Worm (Caenorhabditis elegans) whole organism, early embryonic: ENCODE results near the gene R03H10.7.

Source experiments
- B0310.2 ChIP-seq: sonication (generic microtip); optimal IDR thresholded peaks from 2 replicates; lab custom pipeline; 2016; ENCODE audit warnings: mild to moderate bottlenecking, missing genetic modification characterization, missing compliant biosample characterization
- F13C5.2 ChIP-seq: sonication (generic microtip); optimal IDR thresholded peaks from 2 replicates; lab custom pipeline; 2017; ENCODE audit warnings: mild to moderate bottlenecking, missing genetic modification characterization, inconsistent platforms, missing compliant biosample characterization
- aly-1 ChIP-seq: sonication (generic microtip); optimal IDR thresholded peaks from 2 replicates; lab custom pipeline; 2016; ENCODE audit warnings: missing genetic modification characterization, missing compliant biosample characterization
- ama-1 ChIP-seq: fragments of 150-350 bp; optimal IDR thresholded peaks from 2 replicates; lab custom pipeline; 2014
- ceh-13 ChIP-seq: fragments of 200-800 bp; sonication (Bioruptor generic); optimal IDR thresholded peaks from 2 replicates; lab custom pipeline; 2018; ENCODE audit warnings: mild to moderate bottlenecking, missing genetic modification characterization, missing compliant biosample characterization
- ceh-36 ChIP-seq: sonication (generic microtip); optimal IDR thresholded peaks from 2 replicates; lab custom pipeline; 2016; ENCODE audit warnings: missing genetic modification characterization, inconsistent platforms, missing compliant biosample characterization
- ets-7 ChIP-seq: sonication (generic microtip); optimal IDR thresholded peaks from 2 replicates; lab custom pipeline; 2016; ENCODE audit warnings: missing genotype, missing genetic modification characterization, missing compliant biosample characterization
- flt-1 ChIP-seq: fragments of 200-800 bp; sonication (Bioruptor generic); IDR thresholded peaks from 2 replicates; pipeline ENCODE4 v1.3.6; 2022; ENCODE audit warnings: missing genetic modification characterization, missing compliant biosample characterization
- hmbx-1 ChIP-seq: sonication (generic microtip); optimal IDR thresholded peaks from 2 replicates; lab custom pipeline; 2016; ENCODE audit warnings: mild to moderate bottlenecking, missing genetic modification characterization, missing compliant biosample characterization
- hmg-4 ChIP-seq: fragments of 200-800 bp; sonication (Bioruptor generic); optimal IDR thresholded peaks from 2 replicates; lab custom pipeline; 2018; ENCODE audit warnings: mild to moderate bottlenecking, missing genetic modification characterization, missing compliant biosample characterization
- hnd-1 ChIP-seq: sonication (generic microtip); optimal IDR thresholded peaks from 2 replicates; lab custom pipeline; 2016; ENCODE audit warnings: missing genetic modification characterization, missing compliant biosample characterization
- pes-1 ChIP-seq: fragments of 200-800 bp; sonication (Bioruptor generic); IDR thresholded peaks from 2 replicates; pipeline ENCODE4 v1.3.6; 2022; ENCODE audit warnings: missing genetic modification reagents, missing genetic modification characterization, missing compliant biosample characterization
- scrt-1 ChIP-seq: fragments of 200-800 bp; sonication (Bioruptor generic); IDR thresholded peaks from 2 replicates; pipeline ENCODE4 v1.3.6; 2022; ENCODE audit warnings: missing genetic modification characterization, missing compliant biosample characterization
- sea-1 ChIP-seq: fragments of 200-800 bp; sonication (Bioruptor generic); conservative IDR thresholded peaks from 2 replicates; pipeline ENCODE4 v1.3.6; 2022; ENCODE audit warnings: missing genetic modification characterization, missing compliant biosample characterization
- tbx-11 ChIP-seq: fragments of 200-800 bp; sonication (Bioruptor generic); IDR thresholded peaks from 2 replicates; pipeline ENCODE4 v1.3.6; 2022; ENCODE audit warnings: missing genetic modification characterization, missing compliant biosample characterization
- tbx-37 ChIP-seq: fragments of 200-800 bp; sonication (Bioruptor generic); conservative IDR thresholded peaks from 2 replicates; pipeline ENCODE4 v1.3.6; 2022; ENCODE audit warnings: missing genetic modification reagents, missing genetic modification characterization, missing compliant biosample characterization
- tra-4 ChIP-seq: sonication (generic microtip); optimal IDR thresholded peaks from 2 replicates; lab custom pipeline; 2017; ENCODE audit warnings: missing genetic modification characterization, missing compliant biosample characterization

The R03H10.7 gene

DNA sequence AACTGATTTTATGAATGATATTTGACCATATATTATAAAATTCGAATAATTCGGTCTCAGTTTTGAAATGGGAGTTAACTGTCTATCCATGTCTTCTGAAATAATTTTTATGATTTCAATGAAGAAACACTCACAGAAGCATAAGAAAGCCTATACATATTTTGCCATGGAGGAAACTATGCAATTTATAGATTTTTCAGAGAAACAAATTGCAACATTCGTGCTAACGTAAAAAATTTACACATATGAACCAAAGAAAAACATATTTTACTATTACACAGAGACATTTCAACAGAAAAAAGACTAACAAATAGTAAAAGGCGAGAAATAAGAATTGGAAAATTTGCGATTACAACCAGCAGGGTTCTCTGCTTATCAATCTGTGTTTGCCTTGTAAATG is at the start of gene R03H10.7:
Gene R03H10.7 (minus strand): TSS at position 101 of the 400 bp plus-strand sequence.
- no peak for TF ChIP-seq B0310.2 (tag; lab: Kevin White, UChicago)
- TF ChIP-seq hmg-4 (GFP tag; lab: Kevin White, UChicago): no peak
- no peak for TF ChIP-seq F13C5.2 (tag; lab: Kevin White, UChicago)

DNA sequence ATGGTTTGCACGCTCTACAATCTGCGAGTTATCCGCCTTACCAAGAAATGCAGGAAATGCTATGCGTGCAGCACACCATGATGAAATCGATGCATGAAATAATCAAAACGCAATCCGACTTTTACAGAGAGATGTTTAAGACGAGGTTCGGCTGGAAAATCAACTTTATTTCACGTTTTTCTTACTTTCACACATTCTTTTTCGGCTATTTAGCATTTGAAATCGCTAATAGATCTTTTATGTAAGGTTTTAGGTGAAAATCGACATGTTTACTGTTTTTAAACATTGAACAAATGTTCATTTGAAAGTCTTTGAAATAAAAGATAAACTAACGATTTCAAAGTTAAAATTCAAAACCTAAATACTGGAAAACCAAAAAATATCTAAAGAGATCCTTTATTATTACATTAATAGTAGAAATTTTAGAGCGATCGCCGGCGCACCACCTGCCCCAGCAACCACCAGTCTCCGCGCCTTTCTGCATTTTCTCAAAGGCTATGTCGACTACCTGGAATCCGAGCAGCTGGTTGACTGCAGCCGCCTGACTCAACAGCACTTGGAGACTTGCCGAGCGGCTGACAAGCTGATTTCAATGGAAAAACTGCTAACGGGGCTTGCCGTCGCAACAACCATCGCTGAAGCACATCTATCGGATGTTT is 49.5 kb upstream of the R03H10.7 start:
- no peak for TF ChIP-seq ceh-36
- TF ChIP-seq ceh-13 (GFP tag; lab: Kevin White, UChicago): no peak
- TF ChIP-seq flt-1: no peak
- TF ChIP-seq tbx-37 (GFP tag; lab: Robert Waterston, UW): no peak
- TF ChIP-seq scrt-1 (GFP tag; lab: Robert Waterston, UW): no peak
- no peak for TF ChIP-seq tra-4 (tag; lab: Kevin White, UChicago)
- TF ChIP-seq ama-1 (lab: Kevin White, UChicago): no peak
- no peak for TF ChIP-seq B0310.2 (tag; lab: Kevin White, UChicago)
- no peak for TF ChIP-seq tbx-11 (GFP tag; lab: Robert Waterston, UW)
- TF ChIP-seq sea-1 (GFP tag; lab: Robert Waterston, UW): no peak
- no peak for TF ChIP-seq ets-7
- no peak for TF ChIP-seq hnd-1
- TF ChIP-seq hmg-4 (GFP tag; lab: Kevin White, UChicago): no peak

DNA sequence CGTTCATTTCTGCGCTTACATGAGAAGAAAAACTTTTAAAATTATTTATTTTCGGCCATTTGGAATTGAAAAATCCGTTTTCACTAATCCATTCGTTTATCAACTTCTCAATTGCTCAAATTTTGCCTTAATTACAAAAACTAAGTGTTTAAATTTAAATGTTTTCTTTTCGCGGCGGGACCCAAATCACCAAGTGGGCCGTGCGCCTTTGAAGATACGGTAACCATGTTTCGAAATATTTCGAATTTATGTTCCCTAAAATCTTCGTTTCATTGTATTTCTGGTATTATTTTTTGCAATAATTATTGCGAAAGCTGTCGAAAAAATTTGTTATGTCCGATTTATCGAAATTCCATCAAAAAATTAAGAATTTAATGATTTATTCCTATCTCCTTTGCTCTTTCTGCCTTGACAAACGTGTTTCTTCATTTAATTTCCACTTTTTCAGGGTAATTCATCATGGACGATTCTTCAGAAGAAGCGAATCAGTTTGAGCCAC is 47.9 kb upstream of the R03H10.7 start, which contains the start of gene C16A11.4:
Gene C16A11.4 (plus strand): TSS at position 449 of the 499 bp plus-strand sequence.
- no peak for TF ChIP-seq flt-1
- no peak for TF ChIP-seq sea-1 (GFP tag; lab: Robert Waterston, UW)
- no peak for TF ChIP-seq ama-1 (lab: Kevin White, UChicago)
- no peak for TF ChIP-seq ceh-13 (GFP tag; lab: Kevin White, UChicago)
- TF ChIP-seq hmg-4 (GFP tag; lab: Kevin White, UChicago): no peak
- TF ChIP-seq hnd-1: no peak

- TF ChIP-seq F13C5.2 (tag; lab: Kevin White, UChicago) (no peak), pes-1 (GFP tag; lab: Robert Waterston, UW) (no peak), tbx-37 (GFP tag; lab: Robert Waterston, UW) (no peak), scrt-1 (GFP tag; lab: Robert Waterston, UW) (no peak)
Measured at ce11 chrII:4222983-4223382, 44.2 kb upstream of the R03H10.7 start, which contains the start of gene C16A11.5. TSS of gene C16A11.5 (plus strand) at chrII:4223305.

- TF ChIP-seq aly-1 (no peak), F13C5.2 (tag; lab: Kevin White, UChicago) (no peak), sea-1 (GFP tag; lab: Robert Waterston, UW) (no peak), pes-1 (GFP tag; lab: Robert Waterston, UW) (no peak), flt-1 (no peak), ceh-36 (no peak), tra-4 (tag; lab: Kevin White, UChicago) (no peak), tbx-37 (GFP tag; lab: Robert Waterston, UW) (no peak), hmbx-1 (no peak), ceh-13 (GFP tag; lab: Kevin White, UChicago) (no peak)
Measured at ce11 chrII:4222469-4222868, 43.7 kb upstream of the R03H10.7 start.

DNA sequence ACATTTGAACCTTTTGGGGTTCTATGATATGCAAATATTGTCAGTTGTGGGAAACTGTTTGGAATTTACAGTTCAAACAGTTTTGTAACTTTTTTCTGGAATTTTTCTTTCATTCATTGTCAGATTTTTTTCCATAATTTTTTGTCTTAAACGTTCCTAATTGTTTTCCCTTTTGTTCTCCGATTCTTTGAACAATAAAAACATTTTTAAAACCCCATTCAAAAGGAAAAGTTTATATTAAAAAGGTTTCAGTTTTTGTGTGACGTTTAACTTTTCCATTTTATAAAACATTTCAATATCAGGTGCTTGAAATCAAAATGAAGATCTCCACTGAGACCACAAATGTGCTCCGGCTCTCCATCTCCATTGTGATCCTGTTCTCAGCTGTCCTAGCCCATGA is 40.3 kb upstream of the R03H10.7 start, which contains the start of gene F31D5.1:
Gene F31D5.1 (plus strand): TSS at position 301 of the 400 bp plus-strand sequence.
- TF ChIP-seq ceh-13 (GFP tag; lab: Kevin White, UChicago) (no peak), tbx-37 (GFP tag; lab: Robert Waterston, UW) (no peak), flt-1 (no peak), hmg-4 (GFP tag; lab: Kevin White, UChicago) (no peak), ceh-36 (no peak), hmbx-1 (no peak)

- TF ChIP-seq aly-1: no peak
- no peak for TF ChIP-seq ets-7
- TF ChIP-seq sea-1 (GFP tag; lab: Robert Waterston, UW): no peak
- TF ChIP-seq scrt-1 (GFP tag; lab: Robert Waterston, UW): no peak
- no peak for TF ChIP-seq ceh-36
- no peak for TF ChIP-seq tra-4 (tag; lab: Kevin White, UChicago)
- TF ChIP-seq ama-1 (lab: Kevin White, UChicago): no peak
- no peak for TF ChIP-seq pes-1 (GFP tag; lab: Robert Waterston, UW)
- no peak for TF ChIP-seq flt-1
- TF ChIP-seq hmg-4 (GFP tag; lab: Kevin White, UChicago): no peak
- no peak for TF ChIP-seq tbx-37 (GFP tag; lab: Robert Waterston, UW)
- no peak for TF ChIP-seq ceh-13 (GFP tag; lab: Kevin White, UChicago)
- TF ChIP-seq tbx-11 (GFP tag; lab: Robert Waterston, UW): no peak
- no peak for TF ChIP-seq F13C5.2 (tag; lab: Kevin White, UChicago)
- no peak for TF ChIP-seq hmbx-1
- TF ChIP-seq hnd-1: no peak
- no peak for TF ChIP-seq B0310.2 (tag; lab: Kevin White, UChicago)
Measured at ce11 chrII:4215318-4215717, 36.6 kb upstream of the R03H10.7 start, which contains the start of gene F31D5.2. TSS of gene F31D5.2 (plus strand) at chrII:4215618.

DNA sequence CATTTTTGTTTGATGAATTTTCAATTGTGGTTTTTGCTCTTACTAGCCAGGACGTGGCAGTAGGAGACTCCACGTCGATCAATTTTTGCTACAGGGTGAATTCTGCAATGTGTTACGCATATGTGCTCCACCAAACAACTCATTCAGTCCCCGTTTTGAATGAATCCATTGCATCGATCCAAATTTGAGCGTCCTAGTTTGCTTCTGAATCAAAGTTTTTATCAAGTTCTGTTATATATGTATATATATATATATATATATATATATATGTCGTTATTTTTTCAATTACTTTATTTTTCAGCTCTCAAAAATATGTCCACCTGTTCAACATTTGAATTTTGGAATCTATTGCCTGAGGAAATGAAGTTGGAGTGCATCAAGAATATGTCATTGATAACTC is 32.4 kb upstream of the R03H10.7 start, which contains the start of gene F31D5.7:
Gene F31D5.7 (plus strand): TSS at position 301 of the 400 bp plus-strand sequence.
- no peak for TF ChIP-seq flt-1
- no peak for TF ChIP-seq F13C5.2 (tag; lab: Kevin White, UChicago)
- TF ChIP-seq tbx-11 (GFP tag; lab: Robert Waterston, UW): no peak
